Worm (Caenorhabditis elegans): ENCODE results near the gene ckb-3.

The ckb-3 gene

ce11 chrIII:4379717-4380116, 9.0 kb downstream of the ckb-3 start, which contains the start of gene B0284.3:
B0284.3 (minus strand) TSS chrIII:4379817.
- TF ChIP-seq flh-1 (GFP tag; optimal IDR thresholded peaks at IDR 0.05) = no peak
- TF ChIP-seq lin-32 (GFP tag; optimal IDR thresholded peaks at IDR 0.05) = no peak
- no peak for TF ChIP-seq lin-13 (tag; optimal IDR thresholded peaks at IDR 0.05)
- TF ChIP-seq nhr-28 (tag; optimal IDR thresholded peaks at IDR 0.05) = no peak
- no peak for TF ChIP-seq elt-1 (tag; optimal IDR thresholded peaks at IDR 0.05; ENCODE audit: borderline replicate concordance, insufficient read depth)

- TF ChIP-seq snpc-4 (tag; optimal IDR thresholded peaks at IDR 0.05) (no peak), lin-13 (tag; optimal IDR thresholded peaks at IDR 0.05) (peak; percentile 57), nhr-28 (tag; optimal IDR thresholded peaks at IDR 0.05) (no peak), blmp-1 (tag; optimal IDR thresholded peaks at IDR 0.05) (no peak), drap-1 (GFP tag; optimal IDR thresholded peaks at IDR 0.05) (no peak), ztf-11 (tag; optimal IDR thresholded peaks at IDR 0.05) (no peak), zip-8 (tag; optimal IDR thresholded peaks at IDR 0.05) (no peak), mab-5 (tag; optimal IDR thresholded peaks at IDR 0.05) (no peak), hlh-1 (tag; optimal IDR thresholded peaks at IDR 0.05) (no peak), M03D4.4 (tag; optimal IDR thresholded peaks at IDR 0.05) (no peak), ces-1 (GFP tag; optimal IDR thresholded peaks at IDR 0.05) (peak; percentile 73), ceh-43 (GFP tag; optimal IDR thresholded peaks at IDR 0.05) (no peak), mep-1 (tag; optimal IDR thresholded peaks at IDR 0.05) (peak; percentile 38), sptf-1 (tag; optimal IDR thresholded peaks at IDR 0.05) (no peak), lsy-2 (tag; optimal IDR thresholded peaks at IDR 0.05) (peak; percentile 21), nhr-2 (tag; optimal IDR thresholded peaks at IDR 0.05) (no peak), unc-62 (GFP tag; optimal IDR thresholded peaks at IDR 0.05) (no peak), cnd-1 (tag; optimal IDR thresholded peaks at IDR 0.05) (no peak), mls-2 (tag; optimal IDR thresholded peaks at IDR 0.05) (peak; percentile 13)
Measured at ce11 chrIII:4380835-4381234, 10.2 kb downstream of the ckb-3 start.

ce11 chrIII:4381343-4381742, 10.7 kb downstream of the ckb-3 start, which contains the start of gene pals-27:
pals-27 (plus strand) TSS chrIII:4381643.
- no peak for TF ChIP-seq nhr-76 (tag; optimal IDR thresholded peaks at IDR 0.05)
- TF ChIP-seq sem-2 (GFP tag; optimal IDR thresholded peaks at IDR 0.05) = no peak
- no peak for TF ChIP-seq ztf-11 (tag; optimal IDR thresholded peaks at IDR 0.05)
- no peak for TF ChIP-seq sptf-1 (tag; optimal IDR thresholded peaks at IDR 0.05)
- TF ChIP-seq elt-1 (tag; optimal IDR thresholded peaks at IDR 0.05; ENCODE audit: borderline replicate concordance, insufficient read depth) = no peak
- no peak for TF ChIP-seq unc-120 (tag; optimal IDR thresholded peaks at IDR 0.05; ENCODE audit: poor library complexity, severe bottlenecking)
- no peak for TF ChIP-seq mep-1 (tag; optimal IDR thresholded peaks at IDR 0.05)
- no peak for TF ChIP-seq ceh-43 (GFP tag; optimal IDR thresholded peaks at IDR 0.05)
- no peak for TF ChIP-seq ham-2 (GFP tag; optimal IDR thresholded peaks at IDR 0.05)
- no peak for TF ChIP-seq elt-3 (tag; optimal IDR thresholded peaks at IDR 0.05)
- TF ChIP-seq ceh-83 (GFP tag; optimal IDR thresholded peaks at IDR 0.05) = no peak
- TF ChIP-seq unc-62 (GFP tag; optimal IDR thresholded peaks at IDR 0.05) = no peak
- TF ChIP-seq zip-8 (tag; optimal IDR thresholded peaks at IDR 0.05) = no peak
- no peak for TF ChIP-seq lin-13 (tag; optimal IDR thresholded peaks at IDR 0.05)

- TF ChIP-seq ceh-83 (GFP tag; optimal IDR thresholded peaks at IDR 0.05) = no peak
- TF ChIP-seq zip-8 (tag; optimal IDR thresholded peaks at IDR 0.05) = no peak
- TF ChIP-seq unc-39 (tag; optimal IDR thresholded peaks at IDR 0.05) = no peak
- no peak for TF ChIP-seq M03D4.4 (tag; optimal IDR thresholded peaks at IDR 0.05)
- TF ChIP-seq ces-1 (GFP tag; optimal IDR thresholded peaks at IDR 0.05) = no peak
Measured at ce11 chrIII:4382118-4382517, 11.4 kb downstream of the ckb-3 start.

ce11 chrIII:4384487-4384886, 13.8 kb downstream of the ckb-3 start, which contains the start of gene pals-28:
pals-28 (plus strand) TSS chrIII:4384787.
- TF ChIP-seq ceh-39 (tag; optimal IDR thresholded peaks at IDR 0.05) = no peak
- TF ChIP-seq nhr-76 (tag; optimal IDR thresholded peaks at IDR 0.05) = no peak
- TF ChIP-seq ces-1 (GFP tag; optimal IDR thresholded peaks at IDR 0.05) = no peak
- TF ChIP-seq unc-120 (tag; optimal IDR thresholded peaks at IDR 0.05; ENCODE audit: poor library complexity, severe bottlenecking) = no peak
- TF ChIP-seq nhr-28 (tag; optimal IDR thresholded peaks at IDR 0.05) = no peak
- no peak for TF ChIP-seq lsy-2 (tag; optimal IDR thresholded peaks at IDR 0.05)

- TF ChIP-seq ztf-11 (tag; optimal IDR thresholded peaks at IDR 0.05) (no peak), nhr-28 (tag; optimal IDR thresholded peaks at IDR 0.05) (no peak), tbx-8 (GFP tag; optimal IDR thresholded peaks at IDR 0.05) (no peak), bed-3 (GFP tag; optimal IDR thresholded peaks at IDR 0.05) (no peak), zip-8 (tag; optimal IDR thresholded peaks at IDR 0.05) (peak; percentile 95), lsy-2 (tag; optimal IDR thresholded peaks at IDR 0.05) (no peak)
Measured at ce11 chrIII:4390421-4390820, 19.7 kb downstream of the ckb-3 start.
